Worm (Caenorhabditis elegans) whole organism, mixed stage, embryonic: ENCODE measurements around the gene ttc-36.

ENCODE experiments used
- blmp-1 ChIP-seq: fragments of 150-350 bp; optimal IDR thresholded peaks from 2 replicates; lab custom pipeline; 2014; ENCODE audit warnings: missing biosample characterization, missing genetic modification characterization
- ces-1 ChIP-seq: fragments of 150-350 bp; optimal IDR thresholded peaks from 2 replicates; lab custom pipeline; 2014; ENCODE audit warnings: missing biosample characterization, missing genetic modification reagents, missing genetic modification characterization
- elt-1 ChIP-seq: sonication (generic microtip); optimal IDR thresholded peaks from 2 replicates; lab custom pipeline; 2017; ENCODE audit warnings: missing genetic modification characterization, mild to moderate bottlenecking, missing compliant biosample characterization, antibody characterized with exemption, moderate library complexity, borderline replicate concordance; ENCODE audit not compliant: insufficient read depth
- lin-13 ChIP-seq: fragments of 150-350 bp; optimal IDR thresholded peaks from 2 replicates; lab custom pipeline; 2014; ENCODE audit warnings: missing biosample characterization, missing genetic modification characterization
- nhr-12 ChIP-seq: fragments of 150-350 bp; optimal IDR thresholded peaks from 2 replicates; lab custom pipeline; 2014; ENCODE audit warnings: missing biosample characterization, missing genetic modification characterization
- nhr-237 ChIP-seq: fragments of 150-350 bp; optimal IDR thresholded peaks from 2 replicates; lab custom pipeline; 2014; ENCODE audit warnings: missing biosample characterization, missing genetic modification characterization
- nhr-28 ChIP-seq: fragments of 150-350 bp; optimal IDR thresholded peaks from 2 replicates; lab custom pipeline; 2014; ENCODE audit warnings: missing biosample characterization, missing genetic modification characterization
- pha-4 ChIP-seq: fragments of 150-350 bp; optimal IDR thresholded peaks from 2 replicates; lab custom pipeline; 2018; ENCODE audit warnings: missing biosample characterization, missing genetic modification reagents, missing genetic modification characterization
- snpc-4 ChIP-seq: fragments of 150-350 bp; optimal IDR thresholded peaks from 2 replicates; lab custom pipeline; 2014; ENCODE audit warnings: missing biosample characterization, missing genetic modification characterization
- unc-39 ChIP-seq: fragments of 150-350 bp; optimal IDR thresholded peaks from 2 replicates; lab custom pipeline; 2014; ENCODE audit warnings: missing biosample characterization, missing genetic modification characterization
- unc-62 ChIP-seq: fragments of 150-350 bp; optimal IDR thresholded peaks from 2 replicates; lab custom pipeline; 2014; ENCODE audit warnings: missing biosample characterization, missing genetic modification reagents, missing genetic modification characterization
- ztf-11 ChIP-seq: fragments of 150-350 bp; optimal IDR thresholded peaks from 2 replicates; lab custom pipeline; 2014; ENCODE audit warnings: missing biosample characterization, missing genetic modification characterization

DNA sequence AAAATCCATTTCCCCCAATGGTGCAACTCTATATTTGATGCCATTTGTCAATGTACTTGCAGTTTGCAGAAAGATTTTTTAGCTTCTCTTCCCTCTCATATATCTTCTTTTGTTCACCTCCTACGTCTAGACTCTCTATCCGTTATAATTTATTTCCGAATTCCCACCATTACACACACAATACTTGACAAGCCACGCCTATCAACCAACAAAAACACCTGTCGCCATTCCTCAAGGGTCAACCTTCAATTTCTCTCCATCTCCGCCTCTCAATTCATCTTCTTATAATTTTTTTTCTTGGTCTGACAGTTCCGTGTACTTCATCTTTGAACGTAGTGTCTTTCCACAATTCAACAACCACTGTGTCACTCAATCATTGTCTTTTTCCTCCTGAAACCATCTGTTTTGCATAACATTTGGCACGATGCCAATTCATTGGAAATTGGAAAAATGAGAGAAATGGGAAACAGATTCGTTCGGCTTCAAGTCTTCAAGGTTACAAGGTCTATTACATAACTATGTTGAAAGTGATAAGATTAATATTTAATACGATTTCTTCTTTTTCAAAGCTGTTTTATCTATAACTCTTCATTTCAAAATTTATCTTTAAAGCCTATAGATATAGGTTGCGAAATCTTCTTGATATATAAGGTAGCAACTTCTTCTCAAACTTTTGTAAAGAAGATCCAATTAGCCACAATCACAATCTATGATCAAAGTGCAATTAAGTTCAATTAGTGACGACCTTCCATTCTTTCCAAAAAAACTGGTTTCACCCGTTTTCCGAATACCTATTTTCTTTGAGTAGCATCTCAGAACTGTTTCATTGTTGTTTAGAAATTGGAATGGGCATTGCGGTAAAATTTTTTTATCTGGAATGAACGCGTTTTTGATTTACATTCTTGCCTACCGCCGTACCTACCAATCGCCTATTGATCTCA is 43.1 kb upstream of the ttc-36 start:
- TF ChIP-seq ztf-11 (tag; lab: Kevin White, UChicago) (no peak), nhr-237 (tag; lab: Kevin White, UChicago) (no peak), lin-13 (tag; lab: Kevin White, UChicago) (no peak), nhr-28 (tag; lab: Kevin White, UChicago) (no peak), nhr-12 (tag; lab: Kevin White, UChicago) (no peak), blmp-1 (tag; lab: Kevin White, UChicago) (no peak), ces-1 (GFP tag; lab: Kevin White, UChicago) (no peak), elt-1 (tag; lab: Kevin White, UChicago) (no peak), pha-4 (tag; lab: Kevin White, UChicago) (no peak), unc-39 (tag; lab: Kevin White, UChicago) (no peak), snpc-4 (no peak), unc-62 (GFP tag; lab: Kevin White, UChicago) (peak; percentile 64)
